Worm (Caenorhabditis elegans) whole organism, L4/young adult: ENCODE results near the gene islo-1.

Experiments used
- W03F9.2 ChIP-seq: fragments of 150-350 bp; optimal IDR thresholded peaks from 2 replicates; lab custom pipeline; 2014; ENCODE audit warnings: missing biosample characterization, missing genetic modification characterization
- dao-5 ChIP-seq: sonication (generic microtip); optimal IDR thresholded peaks from 2 replicates; lab custom pipeline; 2016; ENCODE audit warnings: missing genotype, missing genetic modification characterization, moderate library complexity, missing compliant biosample characterization
- him-1 ChIP-seq: sonication (generic microtip); optimal IDR thresholded peaks from 2 replicates; lab custom pipeline; 2016; ENCODE audit warnings: missing genotype, missing genetic modification reagents, missing genetic modification characterization, missing compliant biosample characterization

ce11 chrIV:8142735-8143550 is 6.8 kb downstream of the islo-1 start, which contains the start of gene pmk-2:
- no peak for TF ChIP-seq W03F9.2 (tag; lab: Kevin White, UChicago)
- no peak for TF ChIP-seq him-1 (tag; lab: Kevin White, UChicago)
- no peak for TF ChIP-seq dao-5 (tag; lab: Kevin White, UChicago)
